Worm (Caenorhabditis elegans) whole organism, mixed stage, embryonic: ENCODE measurements around the gene emb-8.
A peak's percentile ranks its signal among the peaks of the same experiment; 100 is the strongest.

ENCODE experiments used
- M03D4.4 ChIP-seq: sonication (generic microtip); optimal IDR thresholded peaks from 2 replicates; lab custom pipeline; 2017; ENCODE audit warnings: mild to moderate bottlenecking, missing genetic modification characterization, missing compliant biosample characterization
- ceh-39 ChIP-seq: fragments of 150-350 bp; optimal IDR thresholded peaks from 2 replicates; lab custom pipeline; 2014; ENCODE audit warnings: missing biosample characterization, missing genetic modification characterization
- ceh-43 ChIP-seq: fragments of 200-800 bp; sonication (Bioruptor generic); optimal IDR thresholded peaks from 2 replicates; lab custom pipeline; 2018; ENCODE audit warnings: mild to moderate bottlenecking, missing genetic modification characterization, moderate library complexity, missing compliant biosample characterization
- ceh-83 ChIP-seq: fragments of 200-800 bp; sonication (Bioruptor generic); optimal IDR thresholded peaks from 2 replicates; lab custom pipeline; 2018; ENCODE audit warnings: mild to moderate bottlenecking, missing genetic modification characterization, missing compliant biosample characterization
- cnd-1 ChIP-seq: fragments of 200-800 bp; sonication (Bioruptor generic); optimal IDR thresholded peaks from 2 replicates; lab custom pipeline; 2018; ENCODE audit warnings: mild to moderate bottlenecking, missing genetic modification characterization, missing compliant biosample characterization
- drap-1 ChIP-seq: fragments of 200-800 bp; sonication (Bioruptor generic); optimal IDR thresholded peaks from 3 replicates; lab custom pipeline; 2018; ENCODE audit warnings: mild to moderate bottlenecking, missing genetic modification characterization, missing compliant biosample characterization
- elt-1 ChIP-seq: sonication (generic microtip); optimal IDR thresholded peaks from 2 replicates; lab custom pipeline; 2017; ENCODE audit warnings: missing genetic modification characterization, mild to moderate bottlenecking, missing compliant biosample characterization, antibody characterized with exemption, moderate library complexity, borderline replicate concordance; ENCODE audit not compliant: insufficient read depth
- elt-3 ChIP-seq: fragments of 150-350 bp; optimal IDR thresholded peaks from 2 replicates; lab custom pipeline; 2014; ENCODE audit warnings: missing biosample characterization, missing genetic modification characterization
- flh-1 ChIP-seq: fragments of 200-800 bp; sonication (Bioruptor generic); optimal IDR thresholded peaks from 2 replicates; lab custom pipeline; 2018; ENCODE audit warnings: mild to moderate bottlenecking, missing genetic modification characterization, moderate library complexity, missing compliant biosample characterization
- ham-2 ChIP-seq: fragments of 200-800 bp; sonication (Bioruptor generic); optimal IDR thresholded peaks from 2 replicates; lab custom pipeline; 2018; ENCODE audit warnings: mild to moderate bottlenecking, missing genetic modification characterization, missing compliant biosample characterization
- hlh-1 ChIP-seq: fragments of 150-350 bp; optimal IDR thresholded peaks from 2 replicates; lab custom pipeline; 2014; ENCODE audit warnings: missing biosample characterization, missing genetic modification reagents, missing genetic modification characterization
- lin-13 ChIP-seq: fragments of 150-350 bp; optimal IDR thresholded peaks from 2 replicates; lab custom pipeline; 2014; ENCODE audit warnings: missing biosample characterization, missing genetic modification characterization
- lin-32 ChIP-seq: fragments of 200-800 bp; sonication (Bioruptor generic); optimal IDR thresholded peaks from 2 replicates; lab custom pipeline; 2018; ENCODE audit warnings: mild to moderate bottlenecking, missing genetic modification characterization, missing compliant biosample characterization
- lsy-2 ChIP-seq: fragments of 150-350 bp; optimal IDR thresholded peaks from 2 replicates; lab custom pipeline; 2014; ENCODE audit warnings: missing biosample characterization, missing genetic modification characterization
- mab-5 ChIP-seq: fragments of 150-350 bp; optimal IDR thresholded peaks from 2 replicates; lab custom pipeline; 2014; ENCODE audit warnings: missing biosample characterization, missing genetic modification characterization
- mep-1 ChIP-seq: fragments of 150-350 bp; optimal IDR thresholded peaks from 2 replicates; lab custom pipeline; 2017; ENCODE audit warnings: missing biosample characterization, missing genetic modification reagents, missing genetic modification characterization, inconsistent platforms
- mls-2 ChIP-seq: sonication (generic microtip); optimal IDR thresholded peaks from 2 replicates; lab custom pipeline; 2016; ENCODE audit warnings: mild to moderate bottlenecking, missing genetic modification characterization, moderate library complexity, missing compliant biosample characterization
- nhr-12 ChIP-seq: fragments of 150-350 bp; optimal IDR thresholded peaks from 2 replicates; lab custom pipeline; 2014; ENCODE audit warnings: missing biosample characterization, missing genetic modification characterization
- nhr-2 ChIP-seq: fragments of 150-350 bp; optimal IDR thresholded peaks from 2 replicates; lab custom pipeline; 2014; ENCODE audit warnings: missing biosample characterization, missing genetic modification characterization
- nhr-237 ChIP-seq: fragments of 150-350 bp; optimal IDR thresholded peaks from 2 replicates; lab custom pipeline; 2014; ENCODE audit warnings: missing biosample characterization, missing genetic modification characterization
- nhr-28 ChIP-seq: fragments of 150-350 bp; optimal IDR thresholded peaks from 2 replicates; lab custom pipeline; 2014; ENCODE audit warnings: missing biosample characterization, missing genetic modification characterization
- nhr-76 ChIP-seq: sonication (generic microtip); optimal IDR thresholded peaks from 2 replicates; lab custom pipeline; 2017; ENCODE audit warnings: missing biosample characterization, missing genetic modification characterization
- pha-4 ChIP-seq: fragments of 150-350 bp; optimal IDR thresholded peaks from 2 replicates; lab custom pipeline; 2018; ENCODE audit warnings: missing biosample characterization, missing genetic modification reagents, missing genetic modification characterization
- sem-2 ChIP-seq: fragments of 200-800 bp; sonication (Bioruptor generic); optimal IDR thresholded peaks from 2 replicates; lab custom pipeline; 2018; ENCODE audit warnings: mild to moderate bottlenecking, missing genetic modification characterization, missing compliant biosample characterization
- snpc-4 ChIP-seq: fragments of 150-350 bp; optimal IDR thresholded peaks from 2 replicates; lab custom pipeline; 2014; ENCODE audit warnings: missing biosample characterization, missing genetic modification characterization
- sptf-1 ChIP-seq: sonication (generic microtip); optimal IDR thresholded peaks from 2 replicates; lab custom pipeline; 2017; ENCODE audit warnings: mild to moderate bottlenecking, missing genetic modification characterization, moderate library complexity, missing compliant biosample characterization
- tbx-8 ChIP-seq: fragments of 200-800 bp; sonication (Bioruptor generic); optimal IDR thresholded peaks from 2 replicates; lab custom pipeline; 2018; ENCODE audit warnings: mild to moderate bottlenecking, missing genetic modification characterization, moderate library complexity, missing compliant biosample characterization
- unc-120 ChIP-seq: sonication (generic microtip); optimal IDR thresholded peaks from 2 replicates; lab custom pipeline; 2017; ENCODE audit warnings: missing genetic modification characterization, missing compliant biosample characterization; ENCODE audit not compliant: poor library complexity, severe bottlenecking
- unc-39 ChIP-seq: fragments of 150-350 bp; optimal IDR thresholded peaks from 2 replicates; lab custom pipeline; 2014; ENCODE audit warnings: missing biosample characterization, missing genetic modification characterization
- unc-62 ChIP-seq: fragments of 150-350 bp; optimal IDR thresholded peaks from 2 replicates; lab custom pipeline; 2014; ENCODE audit warnings: missing biosample characterization, missing genetic modification reagents, missing genetic modification characterization
- zip-8 ChIP-seq: fragments of 150-350 bp; optimal IDR thresholded peaks from 2 replicates; lab custom pipeline; 2014; ENCODE audit warnings: missing biosample characterization, missing genetic modification characterization

emb-8 gene

DNA sequence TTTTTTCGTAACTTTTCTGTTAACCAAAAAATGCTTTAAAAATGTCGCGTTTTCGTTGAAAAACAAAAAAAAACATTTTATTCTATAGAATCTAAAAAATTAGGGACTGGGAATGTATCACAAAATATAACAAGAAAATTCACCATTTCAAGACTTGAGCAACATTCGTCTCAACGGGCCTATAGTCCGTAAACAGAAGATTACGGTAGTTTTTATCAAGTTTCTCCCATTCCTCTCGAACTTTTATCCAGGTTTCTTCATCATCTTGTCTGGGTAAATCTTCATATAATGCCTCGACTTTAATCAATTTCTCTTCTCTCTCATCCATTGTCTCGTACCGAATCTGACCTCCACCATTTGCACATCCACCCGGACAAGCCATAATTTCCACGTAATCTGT is 44.1 kb downstream of the emb-8 start:
- TF ChIP-seq lin-13, result no peak
- TF ChIP-seq M03D4.4 (tag; lab: Kevin White, UChicago), result no peak
- no peak for TF ChIP-seq nhr-237 (tag; lab: Kevin White, UChicago)
- no peak for TF ChIP-seq nhr-12 (tag; lab: Kevin White, UChicago)
- TF ChIP-seq unc-120 (tag; lab: Kevin White, UChicago), result no peak
- TF ChIP-seq flh-1 (GFP tag; lab: Kevin White, UChicago), result no peak
- no peak for TF ChIP-seq drap-1 (GFP tag; lab: Kevin White, UChicago)
- TF ChIP-seq pha-4 (tag; lab: Kevin White, UChicago), result no peak
- no peak for TF ChIP-seq snpc-4 (tag; lab: Kevin White, UChicago)
- no peak for TF ChIP-seq sem-2 (GFP tag; lab: Kevin White, UChicago)
- TF ChIP-seq nhr-76 (tag; lab: Kevin White, UChicago), result no peak
- TF ChIP-seq ham-2 (GFP tag; lab: Kevin White, UChicago), result no peak
- TF ChIP-seq, all 35 proteins: peak for 0

DNA sequence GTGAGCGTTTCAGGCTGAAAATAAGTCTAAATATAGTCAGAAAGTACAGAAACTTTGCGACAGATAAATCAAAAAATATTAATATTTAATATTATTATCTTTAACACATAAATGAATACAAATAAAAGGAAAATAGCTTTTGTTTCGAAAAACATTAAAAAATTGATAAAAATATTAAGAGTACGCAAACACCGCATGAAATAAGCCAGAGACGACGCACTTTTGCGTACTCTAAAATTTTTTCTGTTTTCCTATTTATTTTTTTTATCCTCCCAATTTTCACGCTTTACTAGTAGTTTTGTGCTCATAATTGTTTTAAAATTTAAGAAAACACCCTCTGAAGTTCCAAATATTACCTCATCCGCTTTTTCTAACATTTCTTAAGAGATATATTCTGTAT is 46.3 kb downstream of the emb-8 start, which contains the start of the genes rbm-42 and grwd-1:
rbm-42 (minus strand) TSS at position 93 of the 400 bp plus-strand sequence.
grwd-1 (plus strand) TSS at position 328 of the 400 bp plus-strand sequence.
- TF ChIP-seq unc-39 (tag; lab: Kevin White, UChicago), result no peak
- TF ChIP-seq lsy-2 (tag; lab: Kevin White, UChicago), result peak; percentile 49
- no peak for TF ChIP-seq nhr-237 (tag; lab: Kevin White, UChicago)
- no peak for TF ChIP-seq ceh-83 (GFP tag; lab: Kevin White, UChicago)
- TF ChIP-seq zip-8 (tag; lab: Kevin White, UChicago), result no peak
- TF ChIP-seq sptf-1, result peak; percentile 44
- no peak for TF ChIP-seq elt-1 (tag; lab: Kevin White, UChicago)
- no peak for TF ChIP-seq ceh-43
- no peak for TF ChIP-seq cnd-1 (tag; lab: Kevin White, UChicago)

DNA sequence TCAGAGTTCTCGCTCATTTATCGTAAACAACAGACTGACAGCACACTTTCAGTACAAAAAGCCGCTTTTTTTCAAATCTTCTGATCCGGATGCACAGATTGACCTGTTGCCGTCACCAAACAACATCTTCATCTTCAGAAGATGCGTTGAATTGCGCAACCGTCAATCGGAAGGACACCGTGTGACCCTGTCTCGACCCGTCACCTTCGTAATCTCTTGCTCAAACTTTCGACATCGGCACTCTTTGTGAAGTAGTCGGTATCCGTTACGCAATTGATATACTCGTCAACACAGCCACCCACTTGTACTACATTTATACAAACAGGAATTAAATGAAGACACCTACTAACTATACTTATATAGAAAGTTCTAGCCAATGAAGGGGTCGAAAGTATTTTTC is 48.5 kb downstream of the emb-8 start:
- TF ChIP-seq pha-4 (tag; lab: Kevin White, UChicago) (no peak), ceh-83 (GFP tag; lab: Kevin White, UChicago) (no peak), nhr-2 (tag; lab: Kevin White, UChicago) (peak; percentile 89), unc-62 (peak; percentile 15), zip-8 (tag; lab: Kevin White, UChicago) (peak; percentile 71)
- TF ChIP-seq, all 35 proteins: peak for 3

DNA sequence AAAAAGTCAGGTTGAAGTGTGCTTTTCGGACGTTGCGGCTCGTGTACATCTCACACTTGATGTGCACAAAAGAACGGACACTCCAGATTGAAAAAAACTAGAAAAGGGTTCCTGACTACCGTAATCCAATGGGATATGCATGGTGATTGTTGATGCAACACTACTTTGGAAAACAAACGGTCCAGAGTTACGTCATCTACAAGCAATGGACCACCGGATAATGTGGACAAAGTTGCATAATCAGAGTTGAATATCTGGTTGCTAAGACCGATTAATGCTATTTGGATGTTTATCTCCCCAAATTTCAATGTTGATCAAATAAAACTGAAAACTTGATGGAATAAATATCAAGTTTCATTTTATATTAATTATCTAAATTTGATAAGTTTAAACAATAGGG is 49.5 kb downstream of the emb-8 start:
- no peak for TF ChIP-seq nhr-28 (tag; lab: Kevin White, UChicago)
- TF ChIP-seq lsy-2 (tag; lab: Kevin White, UChicago), result peak; percentile 28
- peak; percentile 85 for TF ChIP-seq zip-8 (tag; lab: Kevin White, UChicago)
- peak; percentile 83 for TF ChIP-seq nhr-2 (tag; lab: Kevin White, UChicago)

DNA sequence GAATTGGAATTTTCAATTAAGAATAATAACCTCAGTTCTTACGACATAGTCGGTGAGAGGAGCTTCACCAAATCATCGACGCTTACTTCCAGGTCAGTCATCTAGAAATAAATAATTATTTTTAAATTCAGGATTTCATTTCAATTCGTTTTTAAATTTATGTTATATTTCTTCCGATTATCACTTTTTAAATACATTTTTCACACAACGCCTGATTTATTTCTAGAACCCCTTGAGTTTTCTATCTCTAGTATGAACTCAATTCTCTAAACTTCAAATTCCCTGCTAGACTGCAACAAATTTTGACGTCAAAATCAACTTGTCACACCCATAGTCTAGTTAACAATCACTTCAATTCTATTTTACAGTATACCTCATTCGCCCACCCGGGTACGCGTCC is 50.0 kb downstream of the emb-8 start, which contains the start of gene Y54H5A.2:
Y54H5A.2 (minus strand) TSS at position 101 of the 400 bp plus-strand sequence.
- TF ChIP-seq flh-1 (GFP tag; lab: Kevin White, UChicago) (no peak), unc-39 (tag; lab: Kevin White, UChicago) (no peak), ceh-43 (no peak), nhr-28 (tag; lab: Kevin White, UChicago) (no peak), elt-3 (tag; lab: Kevin White, UChicago) (no peak), snpc-4 (tag; lab: Kevin White, UChicago) (no peak), elt-1 (tag; lab: Kevin White, UChicago) (no peak), nhr-76 (tag; lab: Kevin White, UChicago) (no peak), pha-4 (tag; lab: Kevin White, UChicago) (no peak), lin-32 (GFP tag; lab: Kevin White, UChicago) (no peak), unc-120 (tag; lab: Kevin White, UChicago) (no peak), mls-2 (tag; lab: Kevin White, UChicago) (no peak), nhr-237 (tag; lab: Kevin White, UChicago) (no peak)
- TF ChIP-seq, all 35 proteins: peak for 0

ce11 chrIII:5147445-5147844 is 52.0 kb downstream of the emb-8 start:
- TF ChIP-seq hlh-1, result no peak
- TF ChIP-seq elt-1 (tag; lab: Kevin White, UChicago), result no peak
- no peak for TF ChIP-seq mep-1 (tag; lab: Kevin White, UChicago)
- no peak for TF ChIP-seq sptf-1
- no peak for TF ChIP-seq cnd-1 (tag; lab: Kevin White, UChicago)
- no peak for TF ChIP-seq snpc-4 (tag; lab: Kevin White, UChicago)
- TF ChIP-seq zip-8 (tag; lab: Kevin White, UChicago), result no peak
- TF ChIP-seq unc-39 (tag; lab: Kevin White, UChicago), result no peak
- TF ChIP-seq mab-5, result no peak
- no peak for TF ChIP-seq nhr-28 (tag; lab: Kevin White, UChicago)
- no peak for TF ChIP-seq nhr-12 (tag; lab: Kevin White, UChicago)
- TF ChIP-seq mls-2 (tag; lab: Kevin White, UChicago), result no peak
- TF ChIP-seq elt-3 (tag; lab: Kevin White, UChicago), result no peak
- TF ChIP-seq tbx-8 (GFP tag; lab: Kevin White, UChicago), result no peak
- TF ChIP-seq lin-32 (GFP tag; lab: Kevin White, UChicago), result no peak
- no peak for TF ChIP-seq flh-1 (GFP tag; lab: Kevin White, UChicago)
- no peak for TF ChIP-seq ceh-39
- no peak for TF ChIP-seq nhr-76 (tag; lab: Kevin White, UChicago)
